Fruit fly (Drosophila melanogaster) whole organism, prepupa: Measurements from ENCODE around the gene CG45263.

Experiments
- Blimp-1 ChIP-seq: fragments of 200-800 bp; sonication (Bioruptor generic); optimal IDR thresholded peaks from 3 replicates; lab custom pipeline; 2017; ENCODE audit warnings: missing biosample characterization, missing genetic modification characterization, mild to moderate bottlenecking, moderate library complexity, missing genetic modification reagents
- CG32006 ChIP-seq: fragments of 200-800 bp; sonication (Bioruptor generic); optimal IDR thresholded peaks from 3 replicates; lab custom pipeline; 2017; ENCODE audit warnings: missing biosample characterization, mild to moderate bottlenecking, missing genetic modification characterization
- CG6792 ChIP-seq: fragments of 200-800 bp; sonication (Bioruptor generic); optimal IDR thresholded peaks from 3 replicates; lab custom pipeline; 2016; ENCODE audit warnings: missing biosample characterization, missing genetic modification characterization
- CG8319 ChIP-seq: fragments of 200-800 bp; sonication (Bioruptor generic); optimal IDR thresholded peaks from 3 replicates; lab custom pipeline; 2016; ENCODE audit warnings: missing biosample characterization, missing genetic modification characterization
- CG9139 ChIP-seq: fragments of 200-800 bp; sonication (Bioruptor generic); optimal IDR thresholded peaks from 3 replicates; lab custom pipeline; 2017; ENCODE audit warnings: missing biosample characterization, mild to moderate bottlenecking, missing genetic modification characterization
- Lpt ChIP-seq: fragments of 200-800 bp; sonication (Bioruptor generic); optimal IDR thresholded peaks from 3 replicates; lab custom pipeline; 2016; ENCODE audit warnings: missing biosample characterization, missing genetic modification characterization
- OdsH ChIP-seq: fragments of 200-800 bp; sonication (Bioruptor generic); optimal IDR thresholded peaks from 3 replicates; lab custom pipeline; 2016; ENCODE audit warnings: missing biosample characterization, missing genetic modification characterization
- Sox102F ChIP-seq: fragments of 200-800 bp; sonication (Bioruptor generic); optimal IDR thresholded peaks from 2 replicates; lab custom pipeline; 2016; ENCODE audit warnings: missing biosample characterization, mild to moderate bottlenecking, missing genetic modification characterization
- eg ChIP-seq: fragments of 200-800 bp; sonication (Bioruptor generic); IDR thresholded peaks from 3 replicates; pipeline ENCODE4 v1.3.6; 2022; ENCODE audit warnings: missing biosample characterization, missing genetic modification characterization
- net ChIP-seq: fragments of 200-800 bp; sonication (Bioruptor generic); optimal IDR thresholded peaks from 3 replicates; lab custom pipeline; 2016; ENCODE audit warnings: missing biosample characterization, missing genetic modification characterization
- ss ChIP-seq, 2 experiments: fragments of 200-800 bp; sonication (Bioruptor generic); optimal IDR thresholded peaks; 2 replicates in 1 of 2; 3 replicates in 1 of 2; lab custom pipeline; 2017 to 2018; ENCODE audit warnings: mild to moderate bottlenecking in 2 of 2, missing biosample characterization in 2 of 2, missing genetic modification characterization in 2 of 2, moderate library complexity in 1 of 2
- vri ChIP-seq: fragments of 200-800 bp; sonication (Bioruptor generic); optimal IDR thresholded peaks from 3 replicates; lab custom pipeline; 2016; ENCODE audit warnings: missing biosample characterization, mild to moderate bottlenecking, missing genetic modification characterization

DNA sequence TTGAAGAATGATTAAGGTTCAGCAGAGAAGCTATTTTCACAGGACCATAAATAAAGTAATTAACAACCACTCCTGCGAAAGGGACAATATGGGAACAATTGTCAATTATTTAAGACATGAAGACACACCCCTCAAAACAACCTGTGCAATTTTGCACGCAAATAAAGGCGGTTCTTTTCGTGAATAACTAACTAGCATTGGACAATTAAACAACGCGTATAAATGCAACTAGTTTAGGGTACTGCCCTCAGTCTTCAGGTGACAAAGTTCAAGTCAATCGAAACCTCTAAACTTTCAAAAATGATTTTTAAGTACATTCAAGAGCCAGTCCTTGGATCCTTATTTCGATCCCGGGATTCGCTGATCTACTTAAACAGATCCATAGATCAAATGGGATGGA, 156.0 kb downstream of the CG45263 start, which contains the start of gene Or85a:
- TF ChIP-seq Blimp-1 (GFP tag; lab: Kevin White, UChicago) (no peak), CG9139 (GFP tag; lab: Kevin White, UChicago) (no peak), net (GFP tag; lab: Kevin White, UChicago) (no peak), ss (GFP tag; optimal IDR thresholded peaks at IDR 0.05; lab: Kevin White, UChicago) (no peak), OdsH (no peak), Sox102F (GFP tag; lab: Kevin White, UChicago) (no peak), CG6792 (no peak), vri (GFP tag; lab: Kevin White, UChicago) (no peak), eg (GFP tag; lab: Robert Waterston, UW) (no peak), Lpt (GFP tag; lab: Kevin White, UChicago) (no peak), CG8319 (GFP tag; lab: Kevin White, UChicago) (no peak), CG32006 (GFP tag; lab: Kevin White, UChicago) (no peak)
